Fruit fly (Drosophila melanogaster): ENCODE measurements around the gene CG15059.

The CG15059 gene

DNA sequence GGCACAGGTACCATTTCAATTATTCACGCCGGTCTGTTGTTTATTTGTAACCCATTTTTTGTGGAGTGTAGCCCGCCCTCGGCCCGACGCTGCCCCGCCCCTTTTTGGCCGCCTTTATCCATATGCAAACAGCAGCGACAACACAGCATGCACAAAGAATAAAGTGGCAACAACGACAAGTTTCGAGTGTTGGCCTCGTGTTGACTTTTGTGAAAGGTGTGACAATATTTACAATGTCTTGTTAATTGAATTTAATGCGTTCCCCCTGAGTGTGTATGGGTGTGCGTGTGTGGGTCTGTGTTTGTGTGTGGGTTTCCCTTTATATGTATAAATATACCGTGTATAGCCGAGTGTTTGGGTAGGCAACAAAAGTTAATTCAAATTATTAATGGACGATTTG lies 21.4 kb downstream of the CG15059 start (continued):
- TF ChIP-seq lov (optimal IDR thresholded peaks at IDR 0.05) (no peak), lov (GFP tag; IDR thresholded peaks at IDR 0.05) (no peak), CG14441 (GFP tag; IDR thresholded peaks at IDR 0.05) (no peak), hbn (GFP tag; IDR thresholded peaks at IDR 0.05; ENCODE audit: partially characterized antibody) (no peak), scrt (GFP tag; optimal IDR thresholded peaks at IDR 0.05) (no peak), Sin3A (optimal IDR thresholded peaks at IDR 0.05) (no peak), chinmo (GFP tag; IDR thresholded peaks at IDR 0.05; ENCODE audit: partially characterized antibody) (no peak), CG3995 (GFP tag; optimal IDR thresholded peaks at IDR 0.05) (no peak), CG10209 (GFP tag; optimal IDR thresholded peaks at IDR 0.05) (no peak), jigr1 (GFP tag; IDR thresholded peaks at IDR 0.05) (no peak), CG10654 (GFP tag; optimal IDR thresholded peaks at IDR 0.05) (no peak), Eip74EF (GFP tag; optimal IDR thresholded peaks at IDR 0.05) (no peak), CHES-1-like (GFP tag; optimal IDR thresholded peaks at IDR 0.05) (no peak), sna (GFP tag; IDR thresholded peaks at IDR 0.05; ENCODE audit: partially characterized antibody) (no peak), usp (GFP tag; optimal IDR thresholded peaks at IDR 0.05) (no peak), CG15269 (tag; optimal IDR thresholded peaks at IDR 0.05) (no peak), dmrt99B (tag; optimal IDR thresholded peaks at IDR 0.05) (peak; percentile 25), CG9817 (tag; optimal IDR thresholded peaks at IDR 0.05) (no peak), CG17359 (tag; optimal IDR thresholded peaks at IDR 0.05) (peak; percentile 50), bbx (GFP tag; IDR thresholded peaks at IDR 0.05; ENCODE audit: partially characterized antibody) (no peak), Elba2 (GFP tag; optimal IDR thresholded peaks at IDR 0.05) (no peak), fd64A (GFP tag; optimal IDR thresholded peaks at IDR 0.05) (peak; percentile 65), Camta (GFP tag; optimal IDR thresholded peaks at IDR 0.05) (no peak), pb (GFP tag; optimal IDR thresholded peaks at IDR 0.05) (no peak), tap (tag; optimal IDR thresholded peaks at IDR 0.05) (no peak), CG10565 (GFP tag; optimal IDR thresholded peaks at IDR 0.05) (no peak), grn (GFP tag; optimal IDR thresholded peaks at IDR 0.05) (no peak), CG16815 (GFP tag; optimal IDR thresholded peaks at IDR 0.05) (no peak), D19A (tag; optimal IDR thresholded peaks at IDR 0.05) (no peak), gsb-n (tag; optimal IDR thresholded peaks at IDR 0.05) (peak; percentile 55), CG5180 (GFP tag; optimal IDR thresholded peaks at IDR 0.05) (no peak), repo (GFP tag; optimal IDR thresholded peaks at IDR 0.05) (no peak), CG4707 (GFP tag; optimal IDR thresholded peaks at IDR 0.05) (peak; percentile 32), CG6765 (GFP tag; optimal IDR thresholded peaks at IDR 0.05) (no peak), Spps (tag; optimal IDR thresholded peaks at IDR 0.05) (no peak), CG2129 (GFP tag; IDR thresholded peaks at IDR 0.05; ENCODE audit: partially characterized antibody) (no peak), pan (optimal IDR thresholded peaks at IDR 0.05) (no peak), pan (GFP tag; optimal IDR thresholded peaks at IDR 0.05 in 1 of 2, IDR thresholded peaks at IDR 0.05 in 1 of 2) (no peak), CG17361 (GFP tag; IDR thresholded peaks at IDR 0.05) (no peak), phol (tag; optimal IDR thresholded peaks at IDR 0.05) (no peak), Usf (GFP tag; optimal IDR thresholded peaks at IDR 0.05) (no peak), yki (optimal IDR thresholded peaks at IDR 0.05) (no peak), CG12219 (GFP tag; optimal IDR thresholded peaks at IDR 0.05) (no peak), dm (GFP tag; optimal IDR thresholded peaks at IDR 0.05) (no peak), CG12769 (tag; optimal IDR thresholded peaks at IDR 0.05) (no peak), CG4854 (GFP tag; optimal IDR thresholded peaks at IDR 0.05) (no peak), trh (GFP tag; optimal IDR thresholded peaks at IDR 0.05) (no peak), slou (GFP tag; optimal IDR thresholded peaks at IDR 0.05) (no peak), C15 (GFP tag; IDR thresholded peaks at IDR 0.05) (no peak), Hr3 (GFP tag; optimal IDR thresholded peaks at IDR 0.05) (no peak), ERR (GFP tag; optimal IDR thresholded peaks at IDR 0.05) (no peak), Six4 (GFP tag; optimal IDR thresholded peaks at IDR 0.05) (no peak), CG8765 (GFP tag; IDR thresholded peaks at IDR 0.05) (no peak)

Data from whole organism, embryonic.